Fruit fly (Drosophila melanogaster) whole organism, embryonic: Measurements from ENCODE around the gene Ero1L.

ENCODE experiments used
- CG1024 ChIP-seq: fragments of 200-800 bp; sonication (Bioruptor generic); IDR thresholded peaks from 2 replicates; pipeline ENCODE4 v1.3.6; 2022; ENCODE audit warnings: missing biosample characterization, missing genetic modification characterization
- CG10431 ChIP-seq: fragments of 200-800 bp; sonication (Bioruptor generic); optimal IDR thresholded peaks from 3 replicates; lab custom pipeline; 2018; ENCODE audit warnings: missing biosample characterization, mild to moderate bottlenecking, missing genetic modification characterization
- CG10543 ChIP-seq: fragments of 200-800 bp; sonication (Bioruptor generic); optimal IDR thresholded peaks from 3 replicates; lab custom pipeline; 2017; ENCODE audit warnings: missing biosample characterization, mild to moderate bottlenecking, missing genetic modification characterization, moderate library complexity
- CG11085 ChIP-seq: fragments of 200-800 bp; sonication (Bioruptor generic); IDR thresholded peaks from 2 replicates; pipeline ENCODE4 v1.3.6; 2022; ENCODE audit warnings: missing biosample characterization, missing genetic modification characterization
- CG12219 ChIP-seq: fragments of 200-800 bp; sonication (Bioruptor generic); optimal IDR thresholded peaks from 3 replicates; lab custom pipeline; 2018; ENCODE audit warnings: missing biosample characterization, mild to moderate bottlenecking, missing genetic modification characterization
- CG12744 ChIP-seq: fragments of 200-800 bp; sonication (Bioruptor generic); optimal IDR thresholded peaks from 2 replicates; lab custom pipeline; 2016; ENCODE audit warnings: missing biosample characterization, missing genetic modification characterization
- CG13424 ChIP-seq: fragments of 200-800 bp; sonication (Bioruptor generic); optimal IDR thresholded peaks from 2 replicates; lab custom pipeline; 2019; ENCODE audit warnings: missing biosample characterization, mild to moderate bottlenecking, missing genetic modification characterization, moderate library complexity
- CG14965 ChIP-seq: fragments of 200-800 bp; sonication (Bioruptor generic); optimal IDR thresholded peaks from 2 replicates; lab custom pipeline; 2016; ENCODE audit warnings: missing biosample characterization, missing genetic modification characterization, borderline replicate concordance
- CG1792 ChIP-seq: fragments of 200-800 bp; sonication (Bioruptor generic); optimal IDR thresholded peaks from 2 replicates; lab custom pipeline; 2016; ENCODE audit warnings: missing biosample characterization, missing genetic modification characterization
- CG18011 ChIP-seq: fragments of 200-800 bp; sonication (Bioruptor generic); optimal IDR thresholded peaks from 2 replicates; lab custom pipeline; 2017; ENCODE audit warnings: missing biosample characterization, missing genetic modification characterization, mild to moderate bottlenecking, moderate library complexity, missing genotype
- CG2202 ChIP-seq: fragments of 200-800 bp; sonication (Bioruptor generic); optimal IDR thresholded peaks from 2 replicates; lab custom pipeline; 2018; ENCODE audit warnings: missing biosample characterization, mild to moderate bottlenecking, missing genetic modification characterization
- CG2875 ChIP-seq: fragments of 200-800 bp; sonication (Bioruptor generic); optimal IDR thresholded peaks from 2 replicates; lab custom pipeline; 2017; ENCODE audit warnings: missing biosample characterization, mild to moderate bottlenecking, missing genetic modification characterization, missing genetic modification reagents
- CG31365 ChIP-seq: fragments of 200-800 bp; sonication (Bioruptor generic); optimal IDR thresholded peaks from 2 replicates; lab custom pipeline; 2018; ENCODE audit warnings: missing biosample characterization, mild to moderate bottlenecking, missing genetic modification characterization
- CG3281 ChIP-seq: fragments of 200-800 bp; sonication (Bioruptor generic); optimal IDR thresholded peaks from 3 replicates; lab custom pipeline; 2017; ENCODE audit warnings: missing biosample characterization, mild to moderate bottlenecking, missing genetic modification characterization
- CG7271 ChIP-seq: fragments of 200-800 bp; sonication (Bioruptor generic); optimal IDR thresholded peaks from 2 replicates; lab custom pipeline; 2018; ENCODE audit warnings: missing biosample characterization, mild to moderate bottlenecking, missing genetic modification characterization, moderate library complexity
- CG8924 ChIP-seq: fragments of 200-800 bp; optimal IDR thresholded peaks from 3 replicates; lab custom pipeline; 2019; ENCODE audit warnings: missing biosample characterization, mild to moderate bottlenecking, missing genetic modification characterization, moderate library complexity
- CG9797 ChIP-seq: fragments of 200-800 bp; sonication (Bioruptor generic); optimal IDR thresholded peaks from 3 replicates; lab custom pipeline; 2018; ENCODE audit warnings: missing biosample characterization, mild to moderate bottlenecking, missing genetic modification characterization
- Dfd ChIP-seq, 2 experiments: fragments of >200 bp; optimal IDR thresholded peaks; 2 replicates each; lab custom pipeline; 2017; ENCODE audit warnings: missing biosample characterization in 2 of 2, missing genetic modification characterization in 2 of 2
- Dp ChIP-seq: fragments of 200-800 bp; sonication (Bioruptor generic); optimal IDR thresholded peaks from 2 replicates; lab custom pipeline; 2018; ENCODE audit warnings: missing biosample characterization, mild to moderate bottlenecking, missing genetic modification characterization, moderate library complexity
- ERR ChIP-seq: fragments of 200-800 bp; sonication (Bioruptor generic); optimal IDR thresholded peaks from 2 replicates; lab custom pipeline; 2016; ENCODE audit warnings: missing biosample characterization, missing genetic modification characterization
- Gug ChIP-seq: fragments of 200-800 bp; sonication (Bioruptor generic); IDR thresholded peaks from 4 replicates; pipeline ENCODE4 v1.3.6; 2022; ENCODE audit warnings: missing biosample characterization, missing genetic modification characterization
- HHEX ChIP-seq: fragments of 200-800 bp; sonication (Bioruptor generic); optimal IDR thresholded peaks from 3 replicates; lab custom pipeline; 2017; ENCODE audit warnings: missing biosample characterization, mild to moderate bottlenecking, missing genetic modification characterization, missing genetic modification reagents
- Mes4 ChIP-seq: fragments of 200-800 bp; sonication (Bioruptor generic); optimal IDR thresholded peaks from 2 replicates; lab custom pipeline; 2016; ENCODE audit warnings: missing biosample characterization, missing genetic modification characterization
- Ptx1 ChIP-seq: fragments of 200-800 bp; sonication (Bioruptor generic); IDR thresholded peaks from 2 replicates; pipeline ENCODE4 v1.3.6; 2022; ENCODE audit warnings: missing biosample characterization, missing genetic modification characterization
- Ssrp ChIP-seq: fragments of 200-800 bp; sonication (Bioruptor generic); optimal IDR thresholded peaks from 2 replicates; lab custom pipeline; 2018; ENCODE audit warnings: missing biosample characterization, mild to moderate bottlenecking, missing genetic modification characterization, moderate library complexity
- ap ChIP-seq: fragments of 200-800 bp; sonication (Bioruptor generic); IDR thresholded peaks from 2 replicates; pipeline ENCODE4 v1.3.6; 2022; ENCODE audit warnings: missing biosample characterization, missing genetic modification characterization
- ash1 ChIP-seq: fragments of 200-800 bp; sonication (Bioruptor generic); optimal IDR thresholded peaks from 2 replicates; lab custom pipeline; 2018; ENCODE audit warnings: missing biosample characterization, mild to moderate bottlenecking, missing genetic modification characterization
- bsh ChIP-seq, 2 experiments: fragments of 200-800 bp; sonication (Bioruptor generic); optimal IDR thresholded peaks; 2 replicates each; lab custom pipeline; 2017 to 2018; ENCODE audit warnings: mild to moderate bottlenecking in 2 of 2, missing biosample characterization in 2 of 2, missing genetic modification characterization in 2 of 2, moderate library complexity in 1 of 2
- caup ChIP-seq: fragments of 200-800 bp; sonication (Bioruptor generic); optimal IDR thresholded peaks from 3 replicates; lab custom pipeline; 2017; ENCODE audit warnings: missing biosample characterization, mild to moderate bottlenecking, missing genetic modification characterization, moderate library complexity; ENCODE audit not compliant: severe bottlenecking
- chif ChIP-seq, 2 experiments: fragments of 200-800 bp; sonication (Bioruptor generic); optimal IDR thresholded peaks; 3 replicates each; lab custom pipeline; 2016; ENCODE audit warnings: missing biosample characterization in 2 of 2, missing genetic modification characterization in 2 of 2
- chn ChIP-seq: fragments of 200-800 bp; sonication (Bioruptor generic); optimal IDR thresholded peaks from 2 replicates; lab custom pipeline; 2016; ENCODE audit warnings: missing biosample characterization, missing genetic modification characterization
- ci ChIP-seq: fragments of 200-800 bp; sonication (Bioruptor generic); IDR thresholded peaks from 3 replicates; pipeline ENCODE4 v1.3.6; 2022; ENCODE audit warnings: missing biosample characterization, missing genetic modification characterization
- dati ChIP-seq: fragments of 200-800 bp; sonication (Bioruptor generic); IDR thresholded peaks from 2 replicates; pipeline ENCODE4 v1.3.6; 2022; ENCODE audit warnings: missing biosample characterization, missing genetic modification characterization
- ems ChIP-seq: fragments of 200-800 bp; sonication (Bioruptor generic); optimal IDR thresholded peaks from 3 replicates; lab custom pipeline; 2016; ENCODE audit warnings: missing biosample characterization, missing genetic modification characterization
- fru ChIP-seq: fragments of >200 bp; optimal IDR thresholded peaks from 2 replicates; lab custom pipeline; 2017
- gce ChIP-seq: fragments of 200-800 bp; sonication (Bioruptor generic); IDR thresholded peaks from 3 replicates; pipeline ENCODE4 v1.3.6; 2022; ENCODE audit warnings: missing biosample characterization, missing genetic modification characterization
- knrl ChIP-seq: fragments of 200-800 bp; sonication (Bioruptor generic); IDR thresholded peaks from 3 replicates; pipeline ENCODE4 v1.3.6; 2022; ENCODE audit warnings: missing biosample characterization, missing genetic modification characterization; ENCODE audit not compliant: partially characterized antibody
- lbe ChIP-seq: fragments of 200-800 bp; sonication (Bioruptor generic); optimal IDR thresholded peaks from 2 replicates; lab custom pipeline; 2016; ENCODE audit warnings: missing biosample characterization, mild to moderate bottlenecking, missing genetic modification characterization
- pb ChIP-seq: fragments of 200-800 bp; sonication (Bioruptor generic); optimal IDR thresholded peaks from 3 replicates; lab custom pipeline; 2016; ENCODE audit warnings: missing biosample characterization, missing genetic modification characterization
- pnt ChIP-seq: fragments of 200-800 bp; sonication (Bioruptor generic); optimal IDR thresholded peaks from 3 replicates; lab custom pipeline; 2016; ENCODE audit warnings: missing biosample characterization, missing genetic modification characterization
- psq ChIP-seq: fragments of 200-800 bp; sonication (Bioruptor generic); optimal IDR thresholded peaks from 2 replicates; lab custom pipeline; 2017; ENCODE audit warnings: missing biosample characterization, missing genetic modification characterization
- pum ChIP-seq: fragments of 200-800 bp; sonication (Bioruptor generic); optimal IDR thresholded peaks from 2 replicates; lab custom pipeline; 2016; ENCODE audit warnings: missing biosample characterization, missing genetic modification characterization
- pzg ChIP-seq: fragments of 200-800 bp; sonication (Bioruptor generic); optimal IDR thresholded peaks from 3 replicates; lab custom pipeline; 2018; ENCODE audit warnings: missing biosample characterization, mild to moderate bottlenecking, missing genetic modification characterization, moderate library complexity
- scrt ChIP-seq: fragments of 200-800 bp; sonication (Bioruptor generic); optimal IDR thresholded peaks from 2 replicates; lab custom pipeline; 2018; ENCODE audit warnings: missing biosample characterization, mild to moderate bottlenecking, missing genetic modification characterization, moderate library complexity
- seq ChIP-seq: fragments of 200-800 bp; sonication (Bioruptor generic); IDR thresholded peaks from 2 replicates; pipeline ENCODE4 v1.3.6; 2022; ENCODE audit warnings: missing biosample characterization, missing genetic modification characterization
- shn ChIP-seq: fragments of 200-800 bp; sonication (Bioruptor generic); optimal IDR thresholded peaks from 3 replicates; lab custom pipeline; 2016; ENCODE audit warnings: missing biosample characterization, missing genetic modification characterization
- slou ChIP-seq: fragments of 200-800 bp; sonication (Bioruptor generic); optimal IDR thresholded peaks from 3 replicates; lab custom pipeline; 2016; ENCODE audit warnings: missing biosample characterization, missing genetic modification characterization
- sr ChIP-seq: fragments of 200-800 bp; sonication (Bioruptor generic); IDR thresholded peaks from 3 replicates; pipeline ENCODE4 v1.3.6; 2022; ENCODE audit warnings: missing biosample characterization, missing genetic modification characterization
- unc-4 ChIP-seq: fragments of 200-800 bp; sonication (Bioruptor generic); IDR thresholded peaks from 2 replicates; pipeline ENCODE4 v1.3.6; 2022; ENCODE audit warnings: missing biosample characterization, missing genetic modification characterization; ENCODE audit not compliant: partially characterized antibody
- vnd ChIP-seq: fragments of 200-800 bp; sonication (Bioruptor generic); IDR thresholded peaks from 3 replicates; pipeline ENCODE4 v1.3.6; 2022; ENCODE audit warnings: missing biosample characterization, missing genetic modification characterization; ENCODE audit not compliant: partially characterized antibody

The Ero1L gene

DNA sequence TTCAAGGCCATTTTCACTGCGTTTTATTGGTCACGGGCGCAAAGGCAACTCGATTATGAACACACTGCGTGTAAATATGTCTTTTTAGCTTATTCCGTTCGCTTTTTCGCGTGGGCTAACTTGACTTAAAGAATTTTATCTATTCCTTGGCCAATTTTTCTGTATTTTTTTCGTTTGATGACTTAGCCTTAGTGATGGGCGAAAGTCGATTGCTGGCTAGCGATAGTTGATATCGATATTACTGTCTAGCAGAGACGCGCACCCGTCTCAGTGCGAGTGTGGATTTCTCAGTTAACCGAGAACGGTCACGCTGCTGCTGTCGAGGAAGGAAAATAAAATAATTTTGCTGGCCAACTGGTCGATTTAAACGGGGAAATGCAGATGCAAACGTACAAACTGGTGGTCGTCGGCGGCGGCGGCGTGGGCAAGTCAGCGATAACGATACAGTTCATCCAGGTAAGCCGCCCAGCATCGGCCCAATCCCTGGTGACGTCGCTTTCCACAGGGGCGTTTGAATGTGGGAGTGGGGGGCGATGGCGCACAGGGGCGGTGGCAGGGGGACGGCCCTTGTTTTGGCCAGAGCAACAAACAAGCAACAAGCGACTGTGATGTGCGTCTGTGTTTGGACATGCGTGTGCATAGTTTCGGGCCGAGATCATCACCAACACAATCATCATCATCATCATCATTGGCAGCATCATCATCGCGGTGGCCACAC lies 31.2 kb upstream of the Ero1L start, which contains the start of the genes Rop and Ras64B (continued):
- TF ChIP-seq chif (GFP tag; optimal IDR thresholded peaks at IDR 0.05; lab: Kevin White, UChicago) (no peak), unc-4 (GFP tag; lab: Robert Waterston, UW) (peak; percentile 89), lbe (no peak), Gug (GFP tag; lab: Robert Waterston, UW) (no peak), fru (lab: Kevin White, UChicago) (no peak), knrl (GFP tag; lab: Robert Waterston, UW) (peak; percentile 82), ash1 (peak; percentile 4), CG14965 (GFP tag; lab: Kevin White, UChicago) (no peak), CG12744 (GFP tag; lab: Kevin White, UChicago) (no peak), Ptx1 (GFP tag; lab: Robert Waterston, UW) (no peak), psq (GFP tag; lab: Kevin White, UChicago) (no peak), pb (GFP tag; lab: Kevin White, UChicago) (peak; percentile 30), CG10431 (no peak), CG3281 (GFP tag; lab: Kevin White, UChicago) (no peak), CG18011 (GFP tag; lab: Kevin White, UChicago) (no peak), CG13424 (tag; lab: Kevin White, UChicago) (no peak), gce (no peak; the same call in 2 of the 3 replicates), CG1024 (GFP tag; lab: Robert Waterston, UW) (no peak), CG2875 (GFP tag; lab: Kevin White, UChicago) (no peak), CG1792 (GFP tag; lab: Kevin White, UChicago) (no peak), pnt (GFP tag; lab: Kevin White, UChicago) (no peak), sr (GFP tag; lab: Robert Waterston, UW) (peak; percentile 32; the same call in 1 of the 3 replicates), vnd (peak; percentile 63; the same call in 2 of the 3 replicates), pum (no peak), bsh (GFP tag; optimal IDR thresholded peaks at IDR 0.05; lab: Kevin White, UChicago) (no peak), slou (no peak), ems (peak; percentile 24), Ssrp (tag; lab: Kevin White, UChicago) (no peak), CG31365 (tag; lab: Kevin White, UChicago) (no peak), CG2202 (tag; lab: Kevin White, UChicago) (peak; percentile 12), caup (GFP tag; lab: Kevin White, UChicago) (peak; percentile 40), scrt (GFP tag; lab: Kevin White, UChicago) (peak; percentile 67), Dfd (GFP tag; optimal IDR thresholded peaks at IDR 0.05; lab: Kevin White, UChicago) (no peak), CG8924 (tag; lab: Kevin White, UChicago) (peak; percentile 61), Mes4 (GFP tag; lab: Kevin White, UChicago) (no peak), CG11085 (GFP tag; lab: Robert Waterston, UW) (no peak), CG10543 (GFP tag; lab: Kevin White, UChicago) (peak; percentile 63), pzg (GFP tag; lab: Kevin White, UChicago) (peak; percentile 99), dati (no peak), chn (GFP tag; lab: Kevin White, UChicago) (peak; percentile 51), ap (GFP tag; lab: Robert Waterston, UW) (no peak), ERR (GFP tag; lab: Kevin White, UChicago) (peak; percentile 22), HHEX (GFP tag; lab: Kevin White, UChicago) (peak; percentile 38), shn (peak; percentile 4), CG9797 (GFP tag; lab: Kevin White, UChicago) (peak; percentile 96), CG12219 (GFP tag; lab: Kevin White, UChicago) (no peak), Dp (GFP tag; lab: Kevin White, UChicago) (peak; percentile 59), seq (GFP tag; lab: Robert Waterston, UW) (no peak), CG7271 (tag; lab: Kevin White, UChicago) (peak; percentile 1), ci (peak; percentile 52; the same call in 1 of the 3 replicates)
